Worm (Caenorhabditis elegans): ENCODE results near the gene C55B6.5.

Gene C55B6.5

DNA sequence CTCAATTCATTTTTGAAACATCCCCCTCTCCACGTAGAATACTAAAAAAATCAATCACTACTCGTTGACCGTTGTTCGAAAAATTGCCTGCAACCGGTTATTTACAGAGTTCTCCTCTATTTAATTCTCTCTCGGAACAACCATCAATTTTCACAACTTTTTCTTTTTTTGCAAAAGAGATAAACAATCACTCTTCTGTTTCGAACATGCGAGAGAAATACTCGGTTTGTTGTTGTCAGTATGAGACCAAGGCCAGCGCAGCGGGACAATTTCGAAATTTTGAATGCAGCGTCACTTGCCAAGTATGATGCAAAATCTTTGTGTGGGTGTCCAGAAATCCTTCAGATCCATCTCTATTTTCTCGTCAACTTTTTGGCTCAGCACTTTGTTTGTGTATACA lies 25.2 kb upstream of the C55B6.5 start (continued):
- TF ChIP-seq ztf-7 (tag; optimal IDR thresholded peaks at IDR 0.05) (no peak), nhr-11 (tag; optimal IDR thresholded peaks at IDR 0.05) (no peak), ceh-20 (GFP tag; IDR thresholded peaks at IDR 0.05) (0 out of 2 replicates have a peak, but pooled peaks have one; percentile 28), jun-1 (tag; optimal IDR thresholded peaks at IDR 0.05) (no peak), dve-1 (tag; optimal IDR thresholded peaks at IDR 0.05; ENCODE audit: insufficient read depth) (peak; percentile 58), fos-1 (tag; optimal IDR thresholded peaks at IDR 0.05) (no peak), gei-8 (GFP tag; optimal IDR thresholded peaks at IDR 0.05) (no peak), daf-8 (GFP tag; IDR thresholded peaks at IDR 0.05) (no peak), egl-27 (tag; optimal IDR thresholded peaks at IDR 0.05) (no peak), nhr-237 (tag; optimal IDR thresholded peaks at IDR 0.05) (no peak), ces-1 (GFP tag; optimal IDR thresholded peaks at IDR 0.05) (no peak), F37D6.2 (tag; optimal IDR thresholded peaks at IDR 0.05) (no peak), ztf-11 (tag; optimal IDR thresholded peaks at IDR 0.05) (no peak), daf-12 (tag; optimal IDR thresholded peaks at IDR 0.05) (no peak), tag-97 (GFP tag; IDR thresholded peaks at IDR 0.05) (no peak), nhr-48 (tag; optimal IDR thresholded peaks at IDR 0.05) (no peak), ZK337.2 (GFP tag; IDR thresholded peaks at IDR 0.05) (no peak), lin-39 (tag; optimal IDR thresholded peaks at IDR 0.05) (no peak), sdz-12 (GFP tag; optimal IDR thresholded peaks at IDR 0.05) (no peak), dmd-8 (GFP tag; IDR thresholded peaks at IDR 0.05) (no peak), unc-130 (GFP tag; optimal IDR thresholded peaks at IDR 0.05) (no peak), nhr-10 (tag; optimal IDR thresholded peaks at IDR 0.05) (no peak), zip-2 (tag; optimal IDR thresholded peaks at IDR 0.05) (no peak), lin-15B (tag; optimal IDR thresholded peaks at IDR 0.05) (no peak), aly-2 (tag; optimal IDR thresholded peaks at IDR 0.05) (no peak), hif-1 (tag; optimal IDR thresholded peaks at IDR 0.05) (no peak), unc-62 (GFP tag; optimal IDR thresholded peaks at IDR 0.05 in 1 of 2) (peak in 1 of 2 experiments; percentile 68), unc-62 (tag; optimal IDR thresholded peaks at IDR 0.05) (no peak), tra-1 (GFP tag; IDR thresholded peaks at IDR 0.05) (no peak), skn-1 (tag; optimal IDR thresholded peaks at IDR 0.05) (peak; percentile 31), vab-7 (GFP tag; IDR thresholded peaks at IDR 0.05) (no peak)

DNA sequence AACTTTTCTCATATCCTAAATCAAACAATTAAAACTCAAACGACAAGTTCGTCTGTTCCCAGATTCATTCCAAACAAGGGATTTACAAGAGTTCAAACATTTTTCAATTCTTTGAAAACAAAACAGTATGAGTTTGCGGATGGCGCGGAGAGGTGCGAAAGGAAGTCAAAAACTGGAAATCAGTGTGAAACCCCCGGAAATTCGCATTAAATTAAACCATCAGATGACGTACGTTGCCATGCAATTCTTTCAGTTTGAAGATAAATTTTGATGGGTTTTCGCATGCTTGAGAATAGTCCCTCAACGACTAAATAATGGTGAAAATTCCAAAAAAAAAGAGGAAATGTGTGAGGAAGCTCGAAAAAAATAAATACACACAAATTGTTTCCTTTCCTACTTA lies 24.3 kb upstream of the C55B6.5 start:
- TF ChIP-seq dmd-9 (GFP tag; IDR thresholded peaks at IDR 0.05), result no peak
- no peak for TF ChIP-seq pqm-1 (tag; optimal IDR thresholded peaks at IDR 0.05)
- TF ChIP-seq daf-19 (GFP tag; conservative IDR thresholded peaks at IDR 0.05), result no peak
- TF ChIP-seq aha-1 (tag), result peak; percentile 81
- no peak for TF ChIP-seq pha-4 (GFP tag; IDR thresholded peaks at IDR 0.05)
- no peak for TF ChIP-seq pha-4 (tag; optimal IDR thresholded peaks at IDR 0.05)
- no peak for TF ChIP-seq cey-2 (tag; optimal IDR thresholded peaks at IDR 0.05; ENCODE audit: borderline replicate concordance, insufficient read depth)
- TF ChIP-seq F37D6.2 (tag; optimal IDR thresholded peaks at IDR 0.05), result no peak
- TF ChIP-seq ZK546.5 (tag; optimal IDR thresholded peaks at IDR 0.05), result no peak
- no peak for TF ChIP-seq Y5F2A.4 (GFP tag; optimal IDR thresholded peaks at IDR 0.05)
- no peak for TF ChIP-seq nhr-10 (tag; optimal IDR thresholded peaks at IDR 0.05)
- TF ChIP-seq mxl-2 (GFP tag; conservative IDR thresholded peaks at IDR 0.05), result no peak
- no peak for TF ChIP-seq ces-1 (GFP tag; optimal IDR thresholded peaks at IDR 0.05)
- TF ChIP-seq mep-1 (tag; optimal IDR thresholded peaks at IDR 0.05), result no peak
- TF ChIP-seq unc-62 (GFP tag; optimal IDR thresholded peaks at IDR 0.05 in 1 of 2), result peak in 1 of 2 experiments; percentile 82
- no peak for TF ChIP-seq unc-62 (tag; optimal IDR thresholded peaks at IDR 0.05)
- no peak for TF ChIP-seq lir-3 (tag; optimal IDR thresholded peaks at IDR 0.05)
